Worm (Caenorhabditis elegans) whole organism, late embryonic: ENCODE data around the gene lgc-34.

Experiments used
- F13H6.1 ChIP-seq: sonication (generic microtip); optimal IDR thresholded peaks from 2 replicates; lab custom pipeline; 2016; ENCODE audit warnings: missing genetic modification characterization, missing compliant biosample characterization
- K09A11.1 ChIP-seq: sonication (generic microtip); optimal IDR thresholded peaks from 2 replicates; lab custom pipeline; 2017; ENCODE audit warnings: antibody characterized with exemption, mild to moderate bottlenecking, missing genetic modification characterization, missing compliant biosample characterization; ENCODE audit not compliant: insufficient read depth

ce11 chrII:577632-578031 lies 51.3 kb downstream of the lgc-34 start, which contains the start of gene W08F4.7:
- no peak for TF ChIP-seq K09A11.1
- no peak for TF ChIP-seq F13H6.1 (tag; lab: Kevin White, UChicago)
